Worm (Caenorhabditis elegans) whole organism, L2 larva: ENCODE measurements around the gene dli-1.

Source experiments
- Y55F3AM.14 ChIP-seq: fragments of 200-800 bp; sonication (Bioruptor generic); optimal IDR thresholded peaks from 2 replicates; lab custom pipeline; 2018; ENCODE audit warnings: mild to moderate bottlenecking, missing genetic modification characterization, missing compliant biosample characterization
- lin-13 ChIP-seq: fragments of 150-350 bp; optimal IDR thresholded peaks from 2 replicates; lab custom pipeline; 2014; ENCODE audit warnings: missing biosample characterization, missing genetic modification reagents, missing genetic modification characterization
- lin-39 ChIP-seq: fragments of 150-350 bp; optimal IDR thresholded peaks from 2 replicates; lab custom pipeline; 2014; ENCODE audit warnings: missing biosample characterization, missing genetic modification reagents, missing genetic modification characterization
- nhr-11 ChIP-seq: fragments of 150-350 bp; optimal IDR thresholded peaks from 2 replicates; lab custom pipeline; 2014; ENCODE audit warnings: missing biosample characterization, missing genetic modification characterization
- nhr-237 ChIP-seq: fragments of 150-350 bp; optimal IDR thresholded peaks from 2 replicates; lab custom pipeline; 2014; ENCODE audit warnings: missing biosample characterization, missing genetic modification characterization
- ztf-1 ChIP-seq: fragments of 200-800 bp; sonication (Bioruptor generic); conservative IDR thresholded peaks from 2 replicates; pipeline ENCODE4 v1.3.6; 2022; ENCODE audit warnings: missing genetic modification characterization, missing compliant biosample characterization

DNA sequence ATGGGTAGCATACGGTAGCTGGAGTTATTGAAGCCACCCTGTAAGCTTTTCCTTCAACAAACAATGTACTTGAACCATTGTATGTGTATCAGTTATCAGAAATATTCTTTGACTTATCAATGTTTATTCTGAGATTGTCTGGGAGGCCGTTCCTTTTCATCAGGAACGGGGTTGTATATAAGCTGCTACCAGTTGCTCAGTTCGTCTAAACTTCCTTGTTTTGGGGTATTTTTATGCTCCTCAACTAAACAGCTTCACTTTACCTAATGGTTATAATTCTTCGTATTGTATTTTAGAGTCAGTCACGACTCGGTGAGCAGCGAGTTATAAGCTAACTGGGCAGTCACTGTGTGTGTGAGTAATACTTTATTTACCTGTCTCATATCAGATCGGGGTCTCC, 12.9 kb downstream of the dli-1 start:
- TF ChIP-seq nhr-237: no peak
- no peak for TF ChIP-seq nhr-11 (tag; lab: Kevin White, UChicago)
- TF ChIP-seq ztf-1: no peak
- no peak for TF ChIP-seq Y55F3AM.14 (GFP tag; lab: Kevin White, UChicago)
- no peak for TF ChIP-seq lin-39 (tag; lab: Kevin White, UChicago)
- TF ChIP-seq lin-13 (GFP tag; lab: Kevin White, UChicago): no peak
